Fruit fly (Drosophila melanogaster) whole organism, wandering third instar larva: Measurements from ENCODE around the gene pxb.

Experiments
- Abd-B ChIP-seq: fragments of >200 bp; optimal IDR thresholded peaks from 2 replicates; lab custom pipeline; 2017; ENCODE audit warnings: missing biosample characterization, missing genetic modification characterization
- CG32264 ChIP-seq: fragments of 200-800 bp; sonication (Bioruptor generic); optimal IDR thresholded peaks from 2 replicates; lab custom pipeline; 2016; ENCODE audit warnings: missing biosample characterization, missing genetic modification characterization
- CG9705 ChIP-seq: fragments of 200-800 bp; sonication (Bioruptor generic); optimal IDR thresholded peaks from 2 replicates; lab custom pipeline; 2018; ENCODE audit warnings: missing biosample characterization, mild to moderate bottlenecking, missing genetic modification characterization
- CrebA ChIP-seq: fragments of 200-800 bp; sonication (Bioruptor generic); optimal IDR thresholded peaks from 2 replicates; lab custom pipeline; 2016; ENCODE audit warnings: missing biosample characterization, mild to moderate bottlenecking, missing genetic modification characterization, borderline replicate concordance
- Dfd ChIP-seq: fragments of >200 bp; optimal IDR thresholded peaks from 2 replicates; lab custom pipeline; 2017; ENCODE audit warnings: missing biosample characterization, missing genetic modification characterization
- Dif ChIP-seq: fragments of 200-275, 200-300 bp; sonication (Bioruptor generic); optimal IDR thresholded peaks from 2 replicates; lab custom pipeline; 2018; ENCODE audit warnings: missing biosample characterization, missing genetic modification characterization; ENCODE audit not compliant: partially characterized antibody
- GATAd ChIP-seq: sonication (Bioruptor generic); optimal IDR thresholded peaks from 2 replicates; lab custom pipeline; 2016; ENCODE audit warnings: missing biosample characterization, missing genetic modification characterization
- HLH106 ChIP-seq: fragments of 200-800 bp; optimal IDR thresholded peaks from 3 replicates; lab custom pipeline; 2019; ENCODE audit warnings: missing biosample characterization, mild to moderate bottlenecking, missing genetic modification characterization, moderate library complexity
- Hnf4 ChIP-seq: fragments of 200-800 bp; sonication (Bioruptor generic); optimal IDR thresholded peaks from 2 replicates; lab custom pipeline; 2016; ENCODE audit warnings: missing biosample characterization, mild to moderate bottlenecking, missing genetic modification characterization
- Hr78 ChIP-seq: fragments of >200 bp; optimal IDR thresholded peaks from 2 replicates; lab custom pipeline; 2017; ENCODE audit warnings: missing biosample characterization, missing genetic modification characterization
- Hr83 ChIP-seq: fragments of 200-300 bp; sonication (Bioruptor generic); optimal IDR thresholded peaks from 2 replicates; lab custom pipeline; 2016; ENCODE audit warnings: missing biosample characterization, mild to moderate bottlenecking, missing genetic modification characterization, moderate library complexity; ENCODE audit not compliant: poor library complexity, severe bottlenecking
- Jra ChIP-seq: sonication (Bioruptor generic); optimal IDR thresholded peaks from 2 replicates; lab custom pipeline; 2016; ENCODE audit warnings: missing biosample characterization, missing genetic modification characterization
- Myc ChIP-seq: fragments of >200 bp; optimal IDR thresholded peaks from 2 replicates; lab custom pipeline; 2017
- N ChIP-seq: fragments of >200 bp; optimal IDR thresholded peaks from 2 replicates; lab custom pipeline; 2018; ENCODE audit warnings: missing biosample characterization, missing external identifiers, missing genetic modification characterization
- OdsH ChIP-seq: fragments of 200-800 bp; sonication (Bioruptor generic); optimal IDR thresholded peaks from 2 replicates; lab custom pipeline; 2016; ENCODE audit warnings: missing biosample characterization, mild to moderate bottlenecking, missing genetic modification characterization
- Rel ChIP-seq, 2 experiments: fragments of 200-800 bp; sonication (Bioruptor generic) in 1 of 2; optimal IDR thresholded peaks; 2 replicates in 1 of 2; 3 replicates in 1 of 2; lab custom pipeline; 2016 to 2019; ENCODE audit warnings: mild to moderate bottlenecking in 2 of 2, missing biosample characterization in 2 of 2, missing genetic modification characterization in 2 of 2, moderate library complexity in 1 of 2
- Sp1 ChIP-seq: fragments of 200-800 bp; sonication (Bioruptor generic); optimal IDR thresholded peaks from 3 replicates; lab custom pipeline; 2019; ENCODE audit warnings: missing biosample characterization, mild to moderate bottlenecking, missing genetic modification characterization, moderate library complexity
- Vsx2 ChIP-seq: fragments of 200-300, 225-300 bp; sonication (Bioruptor generic); optimal IDR thresholded peaks from 2 replicates; lab custom pipeline; 2018; ENCODE audit warnings: missing biosample characterization, missing genetic modification characterization; ENCODE audit not compliant: partially characterized antibody
- br ChIP-seq: fragments of 200-800 bp; sonication (Bioruptor generic); optimal IDR thresholded peaks from 2 replicates; lab custom pipeline; 2016; ENCODE audit warnings: missing biosample characterization, missing genetic modification characterization
- brk ChIP-seq: fragments of 200-800 bp; sonication (Bioruptor generic); optimal IDR thresholded peaks from 2 replicates; lab custom pipeline; 2016; ENCODE audit warnings: missing biosample characterization, mild to moderate bottlenecking, missing genetic modification characterization
- dmrt93B ChIP-seq: fragments of 200-800 bp; sonication (Bioruptor generic); optimal IDR thresholded peaks from 2 replicates; lab custom pipeline; 2018; ENCODE audit warnings: missing biosample characterization, mild to moderate bottlenecking, missing genetic modification characterization
- dsf ChIP-seq: sonication (Bioruptor generic); optimal IDR thresholded peaks from 2 replicates; lab custom pipeline; 2016; ENCODE audit warnings: missing biosample characterization, missing genetic modification characterization, borderline replicate concordance
- ey ChIP-seq: fragments of 200-800 bp; sonication (Bioruptor generic); optimal IDR thresholded peaks from 2 replicates; lab custom pipeline; 2016; ENCODE audit warnings: missing biosample characterization, missing genetic modification characterization
- foxo ChIP-seq, 2 experiments: fragments of 200-800 bp; sonication (Bioruptor generic); optimal IDR thresholded peaks; 2 replicates in 1 of 2; 3 replicates in 1 of 2; lab custom pipeline; 2016 to 2017; ENCODE audit warnings: missing biosample characterization in 2 of 2, missing genetic modification characterization in 2 of 2
- fru ChIP-seq: fragments of 200-800 bp; sonication (Bioruptor generic); optimal IDR thresholded peaks from 3 replicates; lab custom pipeline; 2016; ENCODE audit warnings: missing biosample characterization, mild to moderate bottlenecking, missing genetic modification characterization
- h ChIP-seq: fragments of 200-800 bp; sonication (Bioruptor generic); optimal IDR thresholded peaks from 3 replicates; lab custom pipeline; 2016; ENCODE audit warnings: missing biosample characterization, mild to moderate bottlenecking, missing genetic modification characterization
- jim ChIP-seq: fragments of 175-275, 200-325 bp; sonication (Bioruptor generic); optimal IDR thresholded peaks from 2 replicates; lab custom pipeline; 2016; ENCODE audit warnings: missing biosample characterization, mild to moderate bottlenecking, missing genetic modification characterization
- lola ChIP-seq: fragments of >200 bp; optimal IDR thresholded peaks from 2 replicates; lab custom pipeline; 2017; ENCODE audit warnings: missing biosample characterization, missing genetic modification characterization
- pan ChIP-seq: fragments of >200 bp; optimal IDR thresholded peaks from 2 replicates; lab custom pipeline; 2017
- psq ChIP-seq: fragments of 200-800 bp; sonication (Bioruptor generic); optimal IDR thresholded peaks from 3 replicates; lab custom pipeline; 2017; ENCODE audit warnings: missing biosample characterization, mild to moderate bottlenecking, missing genetic modification characterization, moderate library complexity
- rgr ChIP-seq: fragments of 200-800 bp; sonication (Bioruptor generic); optimal IDR thresholded peaks from 3 replicates; lab custom pipeline; 2016; ENCODE audit warnings: missing biosample characterization, mild to moderate bottlenecking, missing genetic modification characterization
- sage ChIP-seq: fragments of 200-800 bp; sonication (Bioruptor generic); optimal IDR thresholded peaks from 2 replicates; lab custom pipeline; 2016; ENCODE audit warnings: missing biosample characterization, mild to moderate bottlenecking, missing genetic modification characterization
- sv ChIP-seq: fragments of 200-800 bp; sonication (Bioruptor generic); optimal IDR thresholded peaks from 3 replicates; lab custom pipeline; 2016; ENCODE audit warnings: missing biosample characterization, missing genetic modification characterization
- tai ChIP-seq: sonication (Bioruptor generic); optimal IDR thresholded peaks from 2 replicates; lab custom pipeline; 2016; ENCODE audit warnings: missing biosample characterization, missing genetic modification characterization
- usp ChIP-seq: fragments of >200 bp; optimal IDR thresholded peaks from 2 replicates; lab custom pipeline; 2017; ENCODE audit warnings: missing biosample characterization, missing genetic modification characterization
- woc ChIP-seq: sonication (Bioruptor generic); optimal IDR thresholded peaks from 2 replicates; lab custom pipeline; 2016; ENCODE audit warnings: missing biosample characterization, mild to moderate bottlenecking, missing genetic modification characterization

Gene pxb

DNA sequence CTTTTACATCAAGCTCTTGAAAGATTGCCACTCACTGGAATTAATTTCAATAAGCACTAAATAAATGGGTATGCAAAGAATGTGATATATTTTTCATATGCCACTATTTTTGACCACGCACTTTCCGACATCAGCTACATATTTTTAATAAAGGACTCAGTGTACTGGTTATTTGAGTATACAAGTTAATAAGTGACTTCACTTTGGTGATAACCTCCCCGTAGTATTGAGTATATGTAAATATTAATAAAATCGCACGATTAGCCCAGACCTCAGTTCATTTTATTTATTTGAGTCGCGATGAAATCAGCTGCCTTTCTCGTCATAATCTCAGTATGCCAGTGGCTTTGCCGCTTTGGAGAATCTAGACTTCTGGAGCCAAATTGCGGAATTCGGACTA is 30.8 kb upstream of the pxb start, which contains the start of gene CG43335:
Gene CG43335, plus strand, starts transcription at position 301 of the 400 bp plus-strand sequence.
- TF ChIP-seq tai (GFP tag; lab: Kevin White, UChicago) (no peak), psq (GFP tag; lab: Kevin White, UChicago) (no peak), OdsH (GFP tag; lab: Kevin White, UChicago) (no peak), h (GFP tag; lab: Kevin White, UChicago) (no peak), dsf (GFP tag; lab: Kevin White, UChicago) (no peak), Hr78 (GFP tag; lab: Kevin White, UChicago) (no peak), Dif (no peak), Abd-B (GFP tag; lab: Kevin White, UChicago) (no peak), lola (no peak), Rel (GFP tag; optimal IDR thresholded peaks at IDR 0.05; lab: Kevin White, UChicago) (no peak), Rel (tag; optimal IDR thresholded peaks at IDR 0.05; lab: Kevin White, UChicago) (no peak), CG9705 (GFP tag; lab: Kevin White, UChicago) (no peak), sage (GFP tag; lab: Kevin White, UChicago) (no peak), usp (GFP tag; lab: Kevin White, UChicago) (no peak), pan (no peak), Jra (GFP tag; lab: Kevin White, UChicago) (no peak), Dfd (GFP tag; lab: Kevin White, UChicago) (no peak), CrebA (GFP tag; lab: Kevin White, UChicago) (no peak), brk (GFP tag; lab: Kevin White, UChicago) (no peak), ey (GFP tag; lab: Kevin White, UChicago) (no peak)

DNA sequence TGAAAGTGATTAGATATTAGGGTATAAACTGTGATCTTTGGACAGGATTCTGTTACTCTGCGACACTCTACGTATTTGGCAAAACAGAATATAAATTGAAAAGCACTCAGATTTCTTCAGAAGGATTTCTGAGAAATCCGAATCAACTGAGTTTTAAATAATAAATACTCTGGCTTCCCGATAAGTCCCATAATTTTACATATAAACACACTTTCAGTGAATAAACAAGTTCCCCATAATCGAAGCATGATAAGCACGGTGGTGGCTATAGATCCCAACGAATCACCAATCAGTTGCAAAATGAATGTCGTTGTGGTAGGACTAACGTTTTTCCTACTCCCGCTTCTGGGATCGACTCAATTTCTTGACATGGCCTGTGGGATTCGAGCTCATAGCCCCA is 29.1 kb upstream of the pxb start, which contains the start of gene CG43336:
Gene CG43336, plus strand, starts transcription at position 301 of the 400 bp plus-strand sequence.
- no peak for TF ChIP-seq Myc (lab: Kevin White, UChicago)
- no peak for TF ChIP-seq woc
- TF ChIP-seq CG32264 (GFP tag; lab: Kevin White, UChicago), result no peak
- no peak for TF ChIP-seq br
- TF ChIP-seq brk (GFP tag; lab: Kevin White, UChicago), result no peak
- no peak for TF ChIP-seq OdsH (GFP tag; lab: Kevin White, UChicago)
- TF ChIP-seq, all 38 proteins: peak for 0

DNA sequence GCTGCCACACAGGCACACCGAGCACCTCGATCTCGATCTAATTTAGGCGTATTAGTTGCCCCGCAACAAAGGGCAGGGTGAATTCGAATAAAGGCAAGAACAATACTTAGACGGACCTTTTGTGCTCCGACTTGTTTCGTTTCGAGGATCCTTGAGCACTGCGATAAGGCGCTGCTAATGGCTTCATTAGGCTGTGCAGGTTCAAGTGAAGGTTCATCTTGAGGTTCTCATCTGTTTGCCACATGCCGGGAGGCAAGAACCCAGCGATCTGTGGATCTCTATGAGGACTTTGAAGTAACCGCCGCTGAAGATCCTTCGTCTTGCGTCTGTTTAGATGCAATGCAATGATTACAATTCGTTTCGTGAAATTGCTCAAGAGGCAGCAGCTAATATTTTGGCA is 26.0 kb upstream of the pxb start:
- no peak for TF ChIP-seq Dfd (GFP tag; lab: Kevin White, UChicago)
- no peak for TF ChIP-seq Hnf4 (GFP tag; lab: Kevin White, UChicago)
- TF ChIP-seq lola, result no peak
- TF ChIP-seq Vsx2 (GFP tag; lab: Kevin White, UChicago), result no peak
- TF ChIP-seq sv (GFP tag; lab: Kevin White, UChicago), result no peak
- TF ChIP-seq N (GFP tag; lab: Kevin White, UChicago), result no peak
- no peak for TF ChIP-seq dsf (GFP tag; lab: Kevin White, UChicago)
- no peak for TF ChIP-seq psq (GFP tag; lab: Kevin White, UChicago)
- TF ChIP-seq brk (GFP tag; lab: Kevin White, UChicago), result no peak
- no peak for TF ChIP-seq jim (GFP tag; lab: Kevin White, UChicago)
- no peak for TF ChIP-seq Hr83 (GFP tag; lab: Kevin White, UChicago)
- TF ChIP-seq Hr78 (GFP tag; lab: Kevin White, UChicago), result no peak
- TF ChIP-seq Abd-B (GFP tag; lab: Kevin White, UChicago), result no peak
- no peak for TF ChIP-seq ey (GFP tag; lab: Kevin White, UChicago)
- no peak for TF ChIP-seq tai (GFP tag; lab: Kevin White, UChicago)

DNA sequence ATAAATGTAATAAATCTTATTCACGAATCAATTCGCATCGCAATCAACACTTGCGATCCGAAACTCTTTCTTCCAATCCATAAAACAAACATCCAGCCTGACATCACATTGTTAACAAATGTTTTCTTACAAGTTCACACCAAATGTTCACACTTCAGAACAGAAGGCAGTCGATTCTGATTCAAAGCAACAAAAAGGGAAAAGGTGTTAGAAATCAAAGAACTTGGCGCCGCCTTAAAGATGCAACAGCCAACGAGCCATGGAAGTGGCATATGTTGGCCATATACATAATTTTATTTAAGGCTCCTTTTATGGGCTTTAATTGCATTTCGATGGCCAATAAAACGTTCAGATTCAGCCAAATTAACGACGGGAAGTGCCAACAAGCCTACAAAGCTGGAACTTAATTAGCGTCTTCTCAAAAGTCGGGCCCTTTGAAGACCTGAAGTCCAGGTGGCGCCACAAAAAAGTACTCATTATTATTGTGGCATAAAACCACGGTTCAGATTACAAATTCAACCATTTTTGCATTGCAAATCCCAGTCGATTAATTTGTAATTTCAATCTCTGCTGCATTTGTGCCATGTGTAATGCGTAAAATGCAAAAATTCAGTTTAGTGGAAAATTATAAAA is 24.5 kb upstream of the pxb start:
- TF ChIP-seq ey (GFP tag; lab: Kevin White, UChicago) (no peak), woc (no peak), GATAd (GFP tag; lab: Kevin White, UChicago) (no peak), Dif (no peak)

DNA sequence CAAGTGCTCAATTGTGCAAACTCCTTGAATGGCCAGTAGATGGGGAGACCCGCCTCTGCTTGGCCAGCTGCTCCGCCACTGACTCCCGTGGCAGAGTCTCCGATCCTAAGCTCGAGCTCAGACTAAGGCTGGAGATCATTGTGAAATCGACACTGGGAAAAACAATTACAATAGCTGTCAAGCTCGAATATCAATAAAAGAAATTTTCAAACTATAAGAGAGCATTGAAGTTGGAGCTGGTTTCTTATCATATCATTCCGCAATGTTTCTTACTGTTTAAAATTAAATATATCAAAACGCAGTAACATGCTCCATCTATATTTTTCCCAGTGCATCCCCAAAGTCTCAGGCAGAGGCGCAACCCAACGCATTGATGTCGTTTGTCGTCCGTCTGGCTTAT is 23.2 kb upstream of the pxb start:
- TF ChIP-seq HLH106 (tag; lab: Kevin White, UChicago) (peak; percentile 84), foxo (GFP tag; optimal IDR thresholded peaks at IDR 0.05; lab: Kevin White, UChicago) (peak; percentile 4 to 68), psq (GFP tag; lab: Kevin White, UChicago) (peak; percentile 63), dmrt93B (GFP tag; lab: Kevin White, UChicago) (peak; percentile 76), Sp1 (GFP tag; lab: Kevin White, UChicago) (peak; percentile 68), fru (GFP tag; lab: Kevin White, UChicago) (peak; percentile 83), CG9705 (GFP tag; lab: Kevin White, UChicago) (peak; percentile 59), Hnf4 (GFP tag; lab: Kevin White, UChicago) (peak; percentile 69), Rel (GFP tag; optimal IDR thresholded peaks at IDR 0.05; lab: Kevin White, UChicago) (peak; percentile 38), Rel (tag; optimal IDR thresholded peaks at IDR 0.05; lab: Kevin White, UChicago) (peak; percentile 7), Dif (no peak), br (peak; percentile 67), CG32264 (GFP tag; lab: Kevin White, UChicago) (peak; percentile 51), dsf (GFP tag; lab: Kevin White, UChicago) (no peak), woc (peak; percentile 67), Jra (GFP tag; lab: Kevin White, UChicago) (no peak), usp (GFP tag; lab: Kevin White, UChicago) (no peak), h (GFP tag; lab: Kevin White, UChicago) (peak; percentile 58), ey (GFP tag; lab: Kevin White, UChicago) (peak; percentile 77), N (GFP tag; lab: Kevin White, UChicago) (no peak), GATAd (GFP tag; lab: Kevin White, UChicago) (no peak), Hr78 (GFP tag; lab: Kevin White, UChicago) (no peak), tai (GFP tag; lab: Kevin White, UChicago) (peak; percentile 26), OdsH (GFP tag; lab: Kevin White, UChicago) (peak; percentile 77), sage (GFP tag; lab: Kevin White, UChicago) (peak; percentile 71), jim (GFP tag; lab: Kevin White, UChicago) (no peak), rgr (peak; percentile 68)
